Worm (Caenorhabditis elegans): Measurements from ENCODE around the gene lap-1.

ce11 chrIII:8426271-8426670, 24.5 kb upstream of the lap-1 start, which contains the start of gene cec-1:
- no peak for TF ChIP-seq unc-39 (tag; optimal IDR thresholded peaks at IDR 0.05)
- no peak for TF ChIP-seq nhr-76 (tag; optimal IDR thresholded peaks at IDR 0.05)
- TF ChIP-seq lin-32 (GFP tag; optimal IDR thresholded peaks at IDR 0.05), result no peak
- TF ChIP-seq unc-62 (GFP tag; optimal IDR thresholded peaks at IDR 0.05), result no peak
- no peak for TF ChIP-seq pha-4 (tag; optimal IDR thresholded peaks at IDR 0.05)
- no peak for TF ChIP-seq cnd-1 (tag; optimal IDR thresholded peaks at IDR 0.05)

All from whole organism, mixed stage, embryonic.